Worm (Caenorhabditis elegans) whole organism, mixed stage, embryonic: Measurements from ENCODE around the gene srbc-23.

ENCODE experiments used
- M03D4.4 ChIP-seq: sonication (generic microtip); optimal IDR thresholded peaks from 2 replicates; lab custom pipeline; 2017; ENCODE audit warnings: mild to moderate bottlenecking, missing genetic modification characterization, missing compliant biosample characterization
- bed-3 ChIP-seq: fragments of 200-800 bp; sonication (Bioruptor generic); optimal IDR thresholded peaks from 3 replicates; lab custom pipeline; 2018; ENCODE audit warnings: mild to moderate bottlenecking, missing genetic modification characterization, moderate library complexity, missing compliant biosample characterization
- blmp-1 ChIP-seq: fragments of 150-350 bp; optimal IDR thresholded peaks from 2 replicates; lab custom pipeline; 2014; ENCODE audit warnings: missing biosample characterization, missing genetic modification characterization
- ceh-39 ChIP-seq: fragments of 150-350 bp; optimal IDR thresholded peaks from 2 replicates; lab custom pipeline; 2014; ENCODE audit warnings: missing biosample characterization, missing genetic modification characterization
- ceh-43 ChIP-seq: fragments of 200-800 bp; sonication (Bioruptor generic); optimal IDR thresholded peaks from 2 replicates; lab custom pipeline; 2018; ENCODE audit warnings: mild to moderate bottlenecking, missing genetic modification characterization, moderate library complexity, missing compliant biosample characterization
- ces-1 ChIP-seq: fragments of 150-350 bp; optimal IDR thresholded peaks from 2 replicates; lab custom pipeline; 2014; ENCODE audit warnings: missing biosample characterization, missing genetic modification reagents, missing genetic modification characterization
- cnd-1 ChIP-seq: fragments of 200-800 bp; sonication (Bioruptor generic); optimal IDR thresholded peaks from 2 replicates; lab custom pipeline; 2018; ENCODE audit warnings: mild to moderate bottlenecking, missing genetic modification characterization, missing compliant biosample characterization
- drap-1 ChIP-seq: fragments of 200-800 bp; sonication (Bioruptor generic); optimal IDR thresholded peaks from 3 replicates; lab custom pipeline; 2018; ENCODE audit warnings: mild to moderate bottlenecking, missing genetic modification characterization, missing compliant biosample characterization
- elt-1 ChIP-seq: sonication (generic microtip); optimal IDR thresholded peaks from 2 replicates; lab custom pipeline; 2017; ENCODE audit warnings: missing genetic modification characterization, mild to moderate bottlenecking, missing compliant biosample characterization, antibody characterized with exemption, moderate library complexity, borderline replicate concordance; ENCODE audit not compliant: insufficient read depth
- elt-3 ChIP-seq: fragments of 150-350 bp; optimal IDR thresholded peaks from 2 replicates; lab custom pipeline; 2014; ENCODE audit warnings: missing biosample characterization, missing genetic modification characterization
- flh-1 ChIP-seq: fragments of 200-800 bp; sonication (Bioruptor generic); optimal IDR thresholded peaks from 2 replicates; lab custom pipeline; 2018; ENCODE audit warnings: mild to moderate bottlenecking, missing genetic modification characterization, moderate library complexity, missing compliant biosample characterization
- ham-2 ChIP-seq: fragments of 200-800 bp; sonication (Bioruptor generic); optimal IDR thresholded peaks from 2 replicates; lab custom pipeline; 2018; ENCODE audit warnings: mild to moderate bottlenecking, missing genetic modification characterization, missing compliant biosample characterization
- hlh-1 ChIP-seq: fragments of 150-350 bp; optimal IDR thresholded peaks from 2 replicates; lab custom pipeline; 2014; ENCODE audit warnings: missing biosample characterization, missing genetic modification reagents, missing genetic modification characterization
- lin-13 ChIP-seq: fragments of 150-350 bp; optimal IDR thresholded peaks from 2 replicates; lab custom pipeline; 2014; ENCODE audit warnings: missing biosample characterization, missing genetic modification characterization
- lsy-2 ChIP-seq: fragments of 150-350 bp; optimal IDR thresholded peaks from 2 replicates; lab custom pipeline; 2014; ENCODE audit warnings: missing biosample characterization, missing genetic modification characterization
- mab-5 ChIP-seq: fragments of 150-350 bp; optimal IDR thresholded peaks from 2 replicates; lab custom pipeline; 2014; ENCODE audit warnings: missing biosample characterization, missing genetic modification characterization
- mep-1 ChIP-seq: fragments of 150-350 bp; optimal IDR thresholded peaks from 2 replicates; lab custom pipeline; 2017; ENCODE audit warnings: missing biosample characterization, missing genetic modification reagents, missing genetic modification characterization, inconsistent platforms
- mls-2 ChIP-seq: sonication (generic microtip); optimal IDR thresholded peaks from 2 replicates; lab custom pipeline; 2016; ENCODE audit warnings: mild to moderate bottlenecking, missing genetic modification characterization, moderate library complexity, missing compliant biosample characterization
- nhr-12 ChIP-seq: fragments of 150-350 bp; optimal IDR thresholded peaks from 2 replicates; lab custom pipeline; 2014; ENCODE audit warnings: missing biosample characterization, missing genetic modification characterization
- nhr-2 ChIP-seq: fragments of 150-350 bp; optimal IDR thresholded peaks from 2 replicates; lab custom pipeline; 2014; ENCODE audit warnings: missing biosample characterization, missing genetic modification characterization
- nhr-237 ChIP-seq: fragments of 150-350 bp; optimal IDR thresholded peaks from 2 replicates; lab custom pipeline; 2014; ENCODE audit warnings: missing biosample characterization, missing genetic modification characterization
- nhr-28 ChIP-seq: fragments of 150-350 bp; optimal IDR thresholded peaks from 2 replicates; lab custom pipeline; 2014; ENCODE audit warnings: missing biosample characterization, missing genetic modification characterization
- pha-4 ChIP-seq: fragments of 150-350 bp; optimal IDR thresholded peaks from 2 replicates; lab custom pipeline; 2018; ENCODE audit warnings: missing biosample characterization, missing genetic modification reagents, missing genetic modification characterization
- sem-2 ChIP-seq: fragments of 200-800 bp; sonication (Bioruptor generic); optimal IDR thresholded peaks from 2 replicates; lab custom pipeline; 2018; ENCODE audit warnings: mild to moderate bottlenecking, missing genetic modification characterization, missing compliant biosample characterization
- snpc-4 ChIP-seq: fragments of 150-350 bp; optimal IDR thresholded peaks from 2 replicates; lab custom pipeline; 2014; ENCODE audit warnings: missing biosample characterization, missing genetic modification characterization
- sptf-1 ChIP-seq: sonication (generic microtip); optimal IDR thresholded peaks from 2 replicates; lab custom pipeline; 2017; ENCODE audit warnings: mild to moderate bottlenecking, missing genetic modification characterization, moderate library complexity, missing compliant biosample characterization
- tbx-8 ChIP-seq: fragments of 200-800 bp; sonication (Bioruptor generic); optimal IDR thresholded peaks from 2 replicates; lab custom pipeline; 2018; ENCODE audit warnings: mild to moderate bottlenecking, missing genetic modification characterization, moderate library complexity, missing compliant biosample characterization
- unc-120 ChIP-seq: sonication (generic microtip); optimal IDR thresholded peaks from 2 replicates; lab custom pipeline; 2017; ENCODE audit warnings: missing genetic modification characterization, missing compliant biosample characterization; ENCODE audit not compliant: poor library complexity, severe bottlenecking
- unc-62 ChIP-seq: fragments of 150-350 bp; optimal IDR thresholded peaks from 2 replicates; lab custom pipeline; 2014; ENCODE audit warnings: missing biosample characterization, missing genetic modification reagents, missing genetic modification characterization
- zip-8 ChIP-seq: fragments of 150-350 bp; optimal IDR thresholded peaks from 2 replicates; lab custom pipeline; 2014; ENCODE audit warnings: missing biosample characterization, missing genetic modification characterization

The srbc-23 gene

ce11 chrV:2199594-2199993 is 46.2 kb downstream of the srbc-23 start:
- TF ChIP-seq blmp-1: no peak
- no peak for TF ChIP-seq elt-1 (tag; lab: Kevin White, UChicago)
- no peak for TF ChIP-seq cnd-1
- TF ChIP-seq unc-120 (tag; lab: Kevin White, UChicago): no peak
- no peak for TF ChIP-seq lin-13 (tag; lab: Kevin White, UChicago)
- no peak for TF ChIP-seq hlh-1
- no peak for TF ChIP-seq M03D4.4 (tag; lab: Kevin White, UChicago)
- no peak for TF ChIP-seq elt-3 (tag; lab: Kevin White, UChicago)
- TF ChIP-seq mep-1 (tag; lab: Kevin White, UChicago): no peak
- TF ChIP-seq sem-2 (GFP tag; lab: Kevin White, UChicago): no peak
- no peak for TF ChIP-seq pha-4 (tag; lab: Kevin White, UChicago)
- no peak for TF ChIP-seq nhr-12 (tag; lab: Kevin White, UChicago)
- no peak for TF ChIP-seq mab-5 (tag; lab: Kevin White, UChicago)
- TF ChIP-seq snpc-4: no peak
- no peak for TF ChIP-seq ceh-39 (tag; lab: Kevin White, UChicago)
- no peak for TF ChIP-seq nhr-237
- no peak for TF ChIP-seq drap-1 (GFP tag; lab: Kevin White, UChicago)

ce11 chrV:2200402-2200801 is 47.0 kb downstream of the srbc-23 start:
- TF ChIP-seq pha-4 (tag; lab: Kevin White, UChicago) (no peak), elt-3 (tag; lab: Kevin White, UChicago) (no peak), unc-62 (GFP tag; lab: Kevin White, UChicago) (no peak), lin-13 (tag; lab: Kevin White, UChicago) (no peak), ces-1 (GFP tag; lab: Kevin White, UChicago) (no peak), drap-1 (GFP tag; lab: Kevin White, UChicago) (no peak), unc-120 (tag; lab: Kevin White, UChicago) (no peak), mls-2 (tag; lab: Kevin White, UChicago) (no peak), ham-2 (GFP tag; lab: Kevin White, UChicago) (no peak), ceh-39 (tag; lab: Kevin White, UChicago) (no peak), M03D4.4 (tag; lab: Kevin White, UChicago) (no peak), flh-1 (no peak), zip-8 (tag; lab: Kevin White, UChicago) (no peak), bed-3 (GFP tag; lab: Kevin White, UChicago) (no peak), ceh-43 (GFP tag; lab: Kevin White, UChicago) (no peak), mab-5 (tag; lab: Kevin White, UChicago) (no peak), nhr-28 (tag; lab: Kevin White, UChicago) (no peak), nhr-2 (tag; lab: Kevin White, UChicago) (no peak), blmp-1 (no peak)

- TF ChIP-seq drap-1 (GFP tag; lab: Kevin White, UChicago) (no peak), cnd-1 (no peak), sem-2 (GFP tag; lab: Kevin White, UChicago) (no peak), bed-3 (GFP tag; lab: Kevin White, UChicago) (no peak), pha-4 (tag; lab: Kevin White, UChicago) (no peak), nhr-28 (tag; lab: Kevin White, UChicago) (no peak), ces-1 (GFP tag; lab: Kevin White, UChicago) (no peak), elt-3 (tag; lab: Kevin White, UChicago) (no peak), nhr-2 (tag; lab: Kevin White, UChicago) (no peak)
These were observed 47.9 kb downstream of the srbc-23 start, which contains the start of gene cyp-32B1 for ce11 chrV:2201240-2201639. TSS of gene cyp-32B1 (minus strand) at chrV:2201415.

ce11 chrV:2204080-2204479 is 50.7 kb downstream of the srbc-23 start, which contains the start of gene cyp-33C12:
TSS of gene cyp-33C12 (minus strand) at chrV:2204400.
- TF ChIP-seq lsy-2 (tag; lab: Kevin White, UChicago) (no peak), nhr-2 (tag; lab: Kevin White, UChicago) (no peak), sptf-1 (no peak), tbx-8 (GFP tag; lab: Kevin White, UChicago) (no peak), M03D4.4 (tag; lab: Kevin White, UChicago) (no peak)
